Fruit fly (Drosophila melanogaster) whole organism, embryonic: ENCODE data around the gene CG32751.

Experiments used
- Ada2b ChIP-seq: fragments of 200-800 bp; sonication (Bioruptor generic); IDR thresholded peaks from 2 replicates; pipeline ENCODE4 v1.3.6; 2022; ENCODE audit warnings: missing biosample characterization, missing genetic modification characterization
- Antp ChIP-seq: fragments of 200-800 bp; sonication (Bioruptor generic); optimal IDR thresholded peaks from 3 replicates; lab custom pipeline; 2016; ENCODE audit warnings: missing biosample characterization, missing genetic modification characterization
- BEAF-32 ChIP-seq: fragments of 200-800 bp; sonication (Bioruptor generic); optimal IDR thresholded peaks from 3 replicates; lab custom pipeline; 2017; ENCODE audit warnings: missing biosample characterization, missing genetic modification characterization, mild to moderate bottlenecking, moderate library complexity, missing genetic modification reagents
- Bgb ChIP-seq: fragments of 200-800 bp; sonication (Bioruptor generic); IDR thresholded peaks from 2 replicates; pipeline ENCODE4 v1.3.6; 2022; ENCODE audit warnings: missing biosample characterization, missing genetic modification characterization; ENCODE audit not compliant: partially characterized antibody
- CG1024 ChIP-seq: fragments of 200-800 bp; sonication (Bioruptor generic); IDR thresholded peaks from 2 replicates; pipeline ENCODE4 v1.3.6; 2022; ENCODE audit warnings: missing biosample characterization, missing genetic modification characterization
- CG10366 ChIP-seq: fragments of 200-800 bp; sonication (Bioruptor generic); IDR thresholded peaks from 2 replicates; pipeline ENCODE4 v1.3.6; 2022; ENCODE audit warnings: missing biosample characterization, missing genetic modification characterization
- CG12942 ChIP-seq: fragments of 200-800 bp; sonication (Bioruptor generic); optimal IDR thresholded peaks from 3 replicates; lab custom pipeline; 2016; ENCODE audit warnings: missing biosample characterization, missing genetic modification characterization
- CG14667 ChIP-seq: fragments of 200-800 bp; sonication (Bioruptor generic); IDR thresholded peaks from 2 replicates; pipeline ENCODE4 v1.3.6; 2022; ENCODE audit warnings: missing biosample characterization, missing genetic modification characterization
- CG14860 ChIP-seq: fragments of 200-800 bp; sonication (Bioruptor generic); IDR thresholded peaks from 3 replicates; pipeline ENCODE4 v1.3.6; 2022; ENCODE audit warnings: missing biosample characterization, missing genetic modification characterization; ENCODE audit not compliant: partially characterized antibody
- CG15269 ChIP-seq: fragments of 200-800 bp; sonication (Bioruptor generic); optimal IDR thresholded peaks from 2 replicates; lab custom pipeline; 2018; ENCODE audit warnings: missing biosample characterization, mild to moderate bottlenecking, missing genetic modification characterization, moderate library complexity
- CG18599 ChIP-seq: fragments of 200-800 bp; sonication (Bioruptor generic); optimal IDR thresholded peaks from 3 replicates; lab custom pipeline; 2017; ENCODE audit warnings: missing biosample characterization, missing genetic modification characterization, mild to moderate bottlenecking, moderate library complexity, missing genetic modification reagents
- CG2712 ChIP-seq: fragments of 200-800 bp; optimal IDR thresholded peaks from 3 replicates; lab custom pipeline; 2019; ENCODE audit warnings: missing biosample characterization, mild to moderate bottlenecking, missing genetic modification characterization, moderate library complexity
- CG33557 ChIP-seq: fragments of 200-800 bp; sonication (Bioruptor generic); optimal IDR thresholded peaks from 2 replicates; lab custom pipeline; 2019; ENCODE audit warnings: missing biosample characterization, mild to moderate bottlenecking, missing genetic modification characterization, moderate library complexity
- CG4328 ChIP-seq: fragments of 200-800 bp; sonication (Bioruptor generic); optimal IDR thresholded peaks from 3 replicates; lab custom pipeline; 2017; ENCODE audit warnings: missing biosample characterization, missing genetic modification reagents, missing genetic modification characterization
- CG5953 ChIP-seq: fragments of 200-800 bp; sonication (Bioruptor generic); IDR thresholded peaks from 2 replicates; pipeline ENCODE4 v1.3.6; 2022; ENCODE audit warnings: missing biosample characterization, missing genetic modification characterization
- CG6254 ChIP-seq: fragments of 200-800 bp; sonication (Bioruptor generic); optimal IDR thresholded peaks from 3 replicates; lab custom pipeline; 2017; ENCODE audit warnings: mild to moderate bottlenecking, missing biosample characterization, missing genetic modification reagents, missing genetic modification characterization
- CG6689 ChIP-seq: fragments of 200-800 bp; sonication (Bioruptor generic); IDR thresholded peaks from 2 replicates; pipeline ENCODE4 v1.3.6; 2022; ENCODE audit warnings: missing biosample characterization, missing genetic modification characterization
- CG7372 ChIP-seq: fragments of 200-800 bp; sonication (Bioruptor generic); IDR thresholded peaks from 2 replicates; pipeline ENCODE4 v1.3.6; 2022; ENCODE audit warnings: missing biosample characterization, missing genetic modification characterization
- CG7786 ChIP-seq: fragments of 200-800 bp; sonication (Bioruptor generic); optimal IDR thresholded peaks from 2 replicates; lab custom pipeline; 2016; ENCODE audit warnings: missing biosample characterization, missing genetic modification characterization
- CG8359 ChIP-seq: fragments of 200-800 bp; sonication (Bioruptor generic); optimal IDR thresholded peaks from 2 replicates; lab custom pipeline; 2017; ENCODE audit warnings: missing biosample characterization, mild to moderate bottlenecking, missing genetic modification characterization, borderline replicate concordance
- CG9932 ChIP-seq: fragments of 200-800 bp; sonication (Bioruptor generic); IDR thresholded peaks from 2 replicates; pipeline ENCODE4 v1.3.6; 2022; ENCODE audit warnings: missing biosample characterization, missing genetic modification characterization
- Fer1 ChIP-seq: fragments of 200-800 bp; sonication (Bioruptor generic); optimal IDR thresholded peaks from 2 replicates; lab custom pipeline; 2017; ENCODE audit warnings: missing biosample characterization, mild to moderate bottlenecking, missing genetic modification characterization
- Fer3 ChIP-seq: fragments of 200-800 bp; sonication (Bioruptor generic); optimal IDR thresholded peaks from 2 replicates; lab custom pipeline; 2018; ENCODE audit warnings: missing biosample characterization, mild to moderate bottlenecking, missing genetic modification characterization, moderate library complexity
- H15 ChIP-seq: fragments of 200-800 bp; sonication (Bioruptor generic); IDR thresholded peaks from 3 replicates; pipeline ENCODE4 v1.3.6; 2022; ENCODE audit warnings: missing biosample characterization, missing genetic modification characterization
- Hr39 ChIP-seq: fragments of >200 bp; optimal IDR thresholded peaks from 2 replicates; lab custom pipeline; 2017
- Lim3 ChIP-seq: fragments of 200-800 bp; sonication (Bioruptor generic); IDR thresholded peaks from 2 replicates; pipeline ENCODE4 v1.3.6; 2022; ENCODE audit warnings: missing biosample characterization, missing genetic modification characterization
- Max ChIP-seq: fragments of 200-800 bp; sonication (Bioruptor generic); optimal IDR thresholded peaks from 2 replicates; lab custom pipeline; 2016; ENCODE audit warnings: missing biosample characterization, mild to moderate bottlenecking, missing genetic modification characterization
- Oli ChIP-seq: fragments of 200-800 bp; sonication (Bioruptor generic); optimal IDR thresholded peaks from 2 replicates; lab custom pipeline; 2018; ENCODE audit warnings: missing biosample characterization, mild to moderate bottlenecking, missing genetic modification characterization, moderate library complexity
- Spps ChIP-seq: fragments of 200-800 bp; sonication (Bioruptor generic); optimal IDR thresholded peaks from 2 replicates; lab custom pipeline; 2018; ENCODE audit warnings: missing biosample characterization, mild to moderate bottlenecking, missing genetic modification characterization
- Sry-β ChIP-seq: fragments of 200-800 bp; sonication (Bioruptor generic); optimal IDR thresholded peaks from 2 replicates; lab custom pipeline; 2018; ENCODE audit warnings: missing biosample characterization, mild to moderate bottlenecking, missing genetic modification characterization, moderate library complexity
- Trl ChIP-seq, 3 experiments: fragments of >200 bp in 2 of 3; fragments of 200-800 bp in 1 of 3; sonication (Bioruptor generic) in 1 of 3; optimal IDR thresholded peaks; 2 replicates in 1 of 3; 3 replicates in 2 of 3; lab custom pipeline; 2016 to 2017; ENCODE audit warnings: missing biosample characterization in 1 of 3, missing genetic modification characterization in 1 of 3
- abd-A ChIP-seq: fragments of 200-800 bp; sonication (Bioruptor generic); optimal IDR thresholded peaks from 3 replicates; lab custom pipeline; 2019; ENCODE audit warnings: missing biosample characterization, mild to moderate bottlenecking, missing genetic modification characterization, moderate library complexity
- bab2 ChIP-seq: fragments of 200-800 bp; sonication (Bioruptor generic); optimal IDR thresholded peaks from 2 replicates; lab custom pipeline; 2016; ENCODE audit warnings: missing biosample characterization, missing genetic modification characterization
- cad ChIP-seq: fragments of >200 bp; optimal IDR thresholded peaks from 2 replicates; lab custom pipeline; 2017; ENCODE audit warnings: missing biosample characterization, missing genetic modification characterization
- chinmo ChIP-seq: fragments of 200-800 bp; sonication (Bioruptor generic); IDR thresholded peaks from 4 replicates; pipeline ENCODE4 v1.3.6; 2022; ENCODE audit warnings: missing biosample characterization, missing genetic modification characterization; ENCODE audit not compliant: partially characterized antibody
- chn ChIP-seq: fragments of 200-800 bp; sonication (Bioruptor generic); optimal IDR thresholded peaks from 2 replicates; lab custom pipeline; 2016; ENCODE audit warnings: missing biosample characterization, missing genetic modification characterization
- crc ChIP-seq: fragments of 200-800 bp; sonication (Bioruptor generic); optimal IDR thresholded peaks from 2 replicates; lab custom pipeline; 2016; ENCODE audit warnings: missing biosample characterization, missing genetic modification characterization
- crol ChIP-seq: fragments of 200-800 bp; sonication (Bioruptor generic); IDR thresholded peaks from 2 replicates; pipeline ENCODE4 v1.3.6; 2022; ENCODE audit warnings: missing biosample characterization, missing genetic modification characterization
- ewg ChIP-seq: fragments of 200-800 bp; sonication (Bioruptor generic); optimal IDR thresholded peaks from 3 replicates; lab custom pipeline; 2017; ENCODE audit warnings: mild to moderate bottlenecking, missing biosample characterization, missing genetic modification reagents, missing genetic modification characterization
- fd64A ChIP-seq: fragments of 200-800 bp; sonication (Bioruptor generic); optimal IDR thresholded peaks from 3 replicates; lab custom pipeline; 2018; ENCODE audit warnings: missing biosample characterization, mild to moderate bottlenecking, missing genetic modification characterization
- maf-S ChIP-seq: fragments of 200-800 bp; sonication (Bioruptor generic); optimal IDR thresholded peaks from 2 replicates; lab custom pipeline; 2016; ENCODE audit warnings: missing biosample characterization, missing genetic modification characterization
- nom ChIP-seq: fragments of 200-800 bp; sonication (Bioruptor generic); optimal IDR thresholded peaks from 2 replicates; lab custom pipeline; 2017; ENCODE audit warnings: missing biosample characterization, missing genetic modification characterization, mild to moderate bottlenecking, moderate library complexity, missing genetic modification reagents
- onecut ChIP-seq: fragments of 200-800 bp; sonication (Bioruptor generic); IDR thresholded peaks from 2 replicates; pipeline ENCODE4 v1.3.6; 2022; ENCODE audit warnings: missing biosample characterization, missing genetic modification characterization
- pan ChIP-seq, 4 experiments: fragments of >200 bp in 3 of 4; fragments of 200-800 bp in 1 of 4; sonication (Bioruptor generic) in 1 of 4; optimal IDR thresholded peaks in 3 of 4; IDR thresholded peaks in 1 of 4; 2 replicates each; pipeline versions ENCODE4 v1.3.6 to Lab custom; 2017 to 2022; ENCODE audit warnings: missing biosample characterization in 2 of 4, missing genetic modification characterization in 2 of 4, mixed read lengths in 1 of 4
- pita ChIP-seq: fragments of 200-800 bp; sonication (Bioruptor generic); optimal IDR thresholded peaks from 2 replicates; lab custom pipeline; 2017; ENCODE audit warnings: missing biosample characterization, mild to moderate bottlenecking, missing genetic modification characterization
- pros ChIP-seq: fragments of 200-800 bp; sonication (Bioruptor generic); optimal IDR thresholded peaks from 3 replicates; lab custom pipeline; 2019; ENCODE audit warnings: missing biosample characterization, mild to moderate bottlenecking, missing genetic modification characterization, moderate library complexity
- scrt ChIP-seq: fragments of 200-800 bp; sonication (Bioruptor generic); optimal IDR thresholded peaks from 2 replicates; lab custom pipeline; 2018; ENCODE audit warnings: missing biosample characterization, mild to moderate bottlenecking, missing genetic modification characterization, moderate library complexity
- slou ChIP-seq: fragments of 200-800 bp; sonication (Bioruptor generic); optimal IDR thresholded peaks from 3 replicates; lab custom pipeline; 2016; ENCODE audit warnings: missing biosample characterization, missing genetic modification characterization
- trem ChIP-seq: fragments of 200-800 bp; optimal IDR thresholded peaks from 3 replicates; lab custom pipeline; 2019; ENCODE audit warnings: missing biosample characterization, mild to moderate bottlenecking, missing genetic modification characterization, moderate library complexity
- zen ChIP-seq: fragments of 200-800 bp; sonication (Bioruptor generic); optimal IDR thresholded peaks from 3 replicates; lab custom pipeline; 2018; ENCODE audit warnings: missing biosample characterization, mild to moderate bottlenecking, missing genetic modification characterization, moderate library complexity
- zfh1 ChIP-seq: fragments of 200-800 bp; sonication (Bioruptor generic); IDR thresholded peaks from 3 replicates; pipeline ENCODE4 v1.3.6; 2022; ENCODE audit warnings: missing biosample characterization, missing genetic modification characterization

Gene CG32751

DNA sequence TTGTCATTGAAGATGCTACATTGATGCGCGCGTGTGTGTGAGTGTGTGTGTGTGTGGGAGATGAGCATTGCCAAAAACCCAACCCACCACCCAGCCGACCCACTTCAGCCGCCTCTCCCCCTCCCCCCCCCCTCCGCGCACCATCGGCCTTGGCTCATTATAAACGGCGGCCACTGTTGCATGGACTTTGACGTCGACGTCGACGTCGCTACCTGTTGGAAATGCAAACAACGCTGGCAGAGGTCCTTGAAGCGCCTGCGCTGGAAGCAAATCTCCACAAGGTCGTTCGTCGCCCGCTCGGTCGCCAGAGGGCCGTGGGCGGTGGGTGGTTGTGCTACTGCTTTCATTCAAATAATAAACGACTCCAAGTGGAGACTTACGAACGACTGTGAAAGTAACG, 18.2 kb upstream of the CG32751 start:
- TF ChIP-seq zen (tag; lab: Kevin White, UChicago) (no peak), CG8359 (GFP tag; lab: Kevin White, UChicago) (no peak), CG10366 (GFP tag; lab: Robert Waterston, UW) (no peak), chn (GFP tag; lab: Kevin White, UChicago) (no peak), Max (GFP tag; lab: Kevin White, UChicago) (no peak), Ada2b (GFP tag; lab: Robert Waterston, UW) (no peak), Antp (GFP tag; lab: Kevin White, UChicago) (no peak), Fer1 (GFP tag; lab: Kevin White, UChicago) (no peak), pan (optimal IDR thresholded peaks at IDR 0.05; lab: Kevin White, UChicago) (no peak), pan (GFP tag; optimal IDR thresholded peaks at IDR 0.05 in 1 of 2, IDR thresholded peaks at IDR 0.05 in 1 of 2) (no peak), CG5953 (GFP tag; lab: Robert Waterston, UW) (no peak), CG14667 (no peak), abd-A (tag; lab: Kevin White, UChicago) (peak; percentile 35), Fer3 (tag; lab: Kevin White, UChicago) (no peak), maf-S (no peak), Sry-β (no peak), BEAF-32 (GFP tag; lab: Kevin White, UChicago) (no peak), chinmo (GFP tag; lab: Robert Waterston, UW) (0 out of 4 replicates have a peak, but pooled peaks have one; percentile 14), Spps (tag; lab: Kevin White, UChicago) (no peak), CG2712 (tag; lab: Kevin White, UChicago) (no peak), crc (GFP tag; lab: Kevin White, UChicago) (no peak), fd64A (GFP tag; lab: Kevin White, UChicago) (no peak), CG12942 (GFP tag; lab: Kevin White, UChicago) (no peak), ewg (peak; percentile 61), CG15269 (tag; lab: Kevin White, UChicago) (no peak), H15 (GFP tag; lab: Robert Waterston, UW) (no peak), cad (no peak), Oli (tag; lab: Kevin White, UChicago) (no peak), bab2 (GFP tag; lab: Kevin White, UChicago) (no peak), CG9932 (GFP tag; lab: Robert Waterston, UW) (no peak), CG6689 (GFP tag; lab: Robert Waterston, UW) (no peak), onecut (no peak), Bgb (GFP tag; lab: Robert Waterston, UW) (no peak), CG1024 (no peak), CG6254 (no peak), CG33557 (GFP tag; lab: Kevin White, UChicago) (no peak), pita (GFP tag; lab: Kevin White, UChicago) (no peak), CG7786 (GFP tag; lab: Kevin White, UChicago) (no peak), nom (GFP tag; lab: Kevin White, UChicago) (no peak), slou (GFP tag; lab: Kevin White, UChicago) (no peak), CG4328 (GFP tag; lab: Kevin White, UChicago) (no peak), Trl (optimal IDR thresholded peaks at IDR 0.05; lab: Kevin White, UChicago) (no peak), Trl (GFP tag; optimal IDR thresholded peaks at IDR 0.05; lab: Kevin White, UChicago) (no peak), Hr39 (lab: Kevin White, UChicago) (peak; percentile 56), trem (tag; lab: Kevin White, UChicago) (no peak), crol (GFP tag; lab: Robert Waterston, UW) (peak; percentile 58), CG18599 (peak; percentile 31), CG14860 (GFP tag; lab: Robert Waterston, UW) (no peak), CG7372 (GFP tag; lab: Robert Waterston, UW) (no peak), Lim3 (no peak), pros (GFP tag; lab: Kevin White, UChicago) (no peak), zfh1 (no peak), scrt (GFP tag; lab: Kevin White, UChicago) (peak; percentile 96)
